Fruit fly (Drosophila melanogaster) whole organism, embryonic: ENCODE results near the gene CG14406.

Experiments
- Dfd ChIP-seq, 2 experiments: fragments of >200 bp; optimal IDR thresholded peaks; 2 replicates each; lab custom pipeline; 2017; ENCODE audit warnings: missing biosample characterization in 2 of 2, missing genetic modification characterization in 2 of 2
- Sry-β ChIP-seq: fragments of 200-800 bp; sonication (Bioruptor generic); optimal IDR thresholded peaks from 2 replicates; lab custom pipeline; 2018; ENCODE audit warnings: missing biosample characterization, mild to moderate bottlenecking, missing genetic modification characterization, moderate library complexity
- crc ChIP-seq: fragments of 200-800 bp; sonication (Bioruptor generic); optimal IDR thresholded peaks from 2 replicates; lab custom pipeline; 2016; ENCODE audit warnings: missing biosample characterization, missing genetic modification characterization
- sens ChIP-seq: fragments of 200-800 bp; sonication (Bioruptor generic); peaks from one replicate; lab custom pipeline; 2016; ENCODE audit warnings: missing biosample characterization, missing genetic modification characterization

DNA sequence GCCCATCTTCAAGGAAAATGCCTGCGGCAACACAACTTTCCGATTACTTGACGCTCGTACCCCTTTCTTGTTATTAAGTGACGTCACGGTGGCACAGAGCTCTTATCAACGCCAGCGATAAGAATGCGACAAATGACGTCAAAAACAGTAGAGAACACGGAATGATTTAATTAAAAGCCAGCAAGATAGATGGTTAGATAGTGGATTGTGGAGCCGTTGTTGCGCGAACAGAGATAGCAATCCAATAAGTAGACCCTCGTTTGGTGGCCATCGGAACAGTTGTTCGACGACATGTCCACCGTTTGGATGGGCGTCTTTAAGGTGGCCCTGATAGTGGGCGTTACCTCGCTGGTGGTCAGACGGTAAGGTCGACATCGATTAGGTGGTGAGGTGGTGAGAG, 19.2 kb upstream of the CG14406 start:
- no peak for TF ChIP-seq Dfd (GFP tag; optimal IDR thresholded peaks at IDR 0.05; lab: Kevin White, UChicago)
- no peak for TF ChIP-seq sens (GFP tag; lab: Kevin White, UChicago)
- TF ChIP-seq crc (GFP tag; lab: Kevin White, UChicago), result no peak
- no peak for TF ChIP-seq Sry-β (GFP tag; lab: Kevin White, UChicago)
